Worm (Caenorhabditis elegans): ENCODE data around the gene srh-37.

srh-37 gene

ce11 chrV:512420-512819 is at the start of gene srh-37:
Gene srh-37 (minus strand): TSS chrV:512520.
- no peak for TF ChIP-seq gmeb-1 (tag; optimal IDR thresholded peaks at IDR 0.05)

ce11 chrV:559940-560339 is 47.6 kb upstream of the srh-37 start, which contains the start of gene srx-7:
Gene srx-7 (plus strand): TSS chrV:560195.
- TF ChIP-seq unc-55 (GFP tag; optimal IDR thresholded peaks at IDR 0.05) = no peak
- TF ChIP-seq elt-3 (tag; optimal IDR thresholded peaks at IDR 0.05) = no peak
- no peak for TF ChIP-seq skn-1 (tag; optimal IDR thresholded peaks at IDR 0.05)
- TF ChIP-seq C34F6.9 (tag; optimal IDR thresholded peaks at IDR 0.05) = no peak
- TF ChIP-seq ceh-16 (tag; optimal IDR thresholded peaks at IDR 0.05) = no peak
- TF ChIP-seq zag-1 (tag; optimal IDR thresholded peaks at IDR 0.05) = no peak
- TF ChIP-seq R02D3.7 (tag; optimal IDR thresholded peaks at IDR 0.05) = no peak
- no peak for TF ChIP-seq ztf-1 (GFP tag; conservative IDR thresholded peaks at IDR 0.05)
- no peak for TF ChIP-seq sem-4 (tag; optimal IDR thresholded peaks at IDR 0.05)
- TF ChIP-seq gmeb-1 (tag; optimal IDR thresholded peaks at IDR 0.05) = no peak
- TF ChIP-seq nhr-23 (tag; optimal IDR thresholded peaks at IDR 0.05) = no peak
- no peak for TF ChIP-seq unc-39 (tag; optimal IDR thresholded peaks at IDR 0.05)
- TF ChIP-seq nhr-129 (tag; optimal IDR thresholded peaks at IDR 0.05) = no peak
- no peak for TF ChIP-seq lsy-2 (tag; optimal IDR thresholded peaks at IDR 0.05)
- TF ChIP-seq nhr-6 (tag; optimal IDR thresholded peaks at IDR 0.05) = no peak
- TF ChIP-seq ceh-82 (tag; optimal IDR thresholded peaks at IDR 0.05) = no peak
- no peak for TF ChIP-seq ama-1 (optimal IDR thresholded peaks at IDR 0.05)

ce11 chrV:556055-556454 is 43.7 kb upstream of the srh-37 start, which contains the start of gene srx-8:
Gene srx-8 (minus strand): TSS chrV:556155.
- no peak for TF ChIP-seq F13H6.1 (tag; optimal IDR thresholded peaks at IDR 0.05)
- TF ChIP-seq peb-1 (tag; optimal IDR thresholded peaks at IDR 0.05) = no peak

DNA sequence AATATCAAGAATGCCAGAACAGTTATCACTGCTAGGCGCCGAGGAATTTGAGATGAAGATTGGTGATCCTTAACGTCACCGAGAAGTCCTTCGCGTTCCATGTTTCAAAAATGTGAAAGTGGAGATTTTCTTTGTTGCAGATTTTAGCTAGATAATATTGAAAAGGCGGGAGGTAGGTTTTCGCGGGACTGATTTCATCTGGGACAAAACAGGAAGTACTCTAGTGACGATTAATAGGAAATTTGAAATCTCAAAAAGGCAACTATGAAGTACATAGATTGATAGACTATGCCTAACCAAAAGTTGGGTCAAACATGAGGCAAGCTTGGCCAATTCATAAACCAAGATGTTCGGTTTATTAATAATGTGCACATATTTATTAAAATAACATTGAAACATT is 40.7 kb upstream of the srh-37 start, which contains the start of gene C14C6.8:
Gene C14C6.8 (minus strand): TSS at position 101 of the 400 bp plus-strand sequence.
- TF ChIP-seq mbf-1 (tag; optimal IDR thresholded peaks at IDR 0.05) (no peak), nhr-23 (tag; optimal IDR thresholded peaks at IDR 0.05) (no peak), mdl-1 (tag; optimal IDR thresholded peaks at IDR 0.05) (no peak), sma-9 (GFP tag; optimal IDR thresholded peaks at IDR 0.05) (no peak), sma-9 (tag; optimal IDR thresholded peaks at IDR 0.05) (no peak)

- TF ChIP-seq alr-1 (tag; optimal IDR thresholded peaks at IDR 0.05) = no peak
- TF ChIP-seq nhr-129 (tag; optimal IDR thresholded peaks at IDR 0.05) = no peak
- TF ChIP-seq sem-4 (tag; optimal IDR thresholded peaks at IDR 0.05) = no peak
These were observed 40.1 kb upstream of the srh-37 start for ce11 chrV:552406-552805.

DNA sequence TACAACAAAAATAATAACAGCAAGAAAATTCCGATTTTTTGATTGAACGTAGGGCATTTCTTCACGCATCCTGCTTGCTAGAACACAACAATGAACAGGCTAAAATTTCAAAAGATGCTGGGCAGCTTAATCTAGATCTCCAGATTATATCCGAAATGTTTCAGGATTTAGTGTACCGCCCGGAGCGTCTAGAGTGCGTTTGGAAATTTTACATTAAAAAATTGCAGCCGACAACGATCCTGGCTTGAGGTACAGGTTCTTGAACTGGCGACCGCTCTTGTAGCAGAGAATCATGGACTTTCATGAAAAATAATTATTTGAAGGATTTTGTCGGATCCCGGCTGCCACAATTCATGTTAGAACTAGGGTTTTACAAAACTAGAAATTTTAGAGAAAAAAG is 35.7 kb upstream of the srh-37 start, which contains the start of gene C14C6.6:
Gene C14C6.6 (minus strand): TSS at position 101 of the 400 bp plus-strand sequence.
- TF ChIP-seq nhr-25 (tag; optimal IDR thresholded peaks at IDR 0.05) = no peak
- no peak for TF ChIP-seq elt-1 (tag; optimal IDR thresholded peaks at IDR 0.05)
- no peak for TF ChIP-seq sem-4 (tag; optimal IDR thresholded peaks at IDR 0.05)
- no peak for TF ChIP-seq egl-27 (tag; optimal IDR thresholded peaks at IDR 0.05)
- no peak for TF ChIP-seq nhr-10 (tag; optimal IDR thresholded peaks at IDR 0.05)
- TF ChIP-seq aly-2 (tag; optimal IDR thresholded peaks at IDR 0.05) = no peak
- no peak for TF ChIP-seq sma-3 (GFP tag; optimal IDR thresholded peaks at IDR 0.05)
- TF ChIP-seq dmd-4 (tag; optimal IDR thresholded peaks at IDR 0.05) = no peak
- no peak for TF ChIP-seq unc-62 (GFP tag; optimal IDR thresholded peaks at IDR 0.05)
- TF ChIP-seq blmp-1 (tag; optimal IDR thresholded peaks at IDR 0.05; ENCODE audit: insufficient read depth) = no peak
- no peak for TF ChIP-seq mdl-1 (tag; optimal IDR thresholded peaks at IDR 0.05)
- TF ChIP-seq unc-39 (tag; optimal IDR thresholded peaks at IDR 0.05) = no peak
- no peak for TF ChIP-seq mbf-1 (tag; optimal IDR thresholded peaks at IDR 0.05)

DNA sequence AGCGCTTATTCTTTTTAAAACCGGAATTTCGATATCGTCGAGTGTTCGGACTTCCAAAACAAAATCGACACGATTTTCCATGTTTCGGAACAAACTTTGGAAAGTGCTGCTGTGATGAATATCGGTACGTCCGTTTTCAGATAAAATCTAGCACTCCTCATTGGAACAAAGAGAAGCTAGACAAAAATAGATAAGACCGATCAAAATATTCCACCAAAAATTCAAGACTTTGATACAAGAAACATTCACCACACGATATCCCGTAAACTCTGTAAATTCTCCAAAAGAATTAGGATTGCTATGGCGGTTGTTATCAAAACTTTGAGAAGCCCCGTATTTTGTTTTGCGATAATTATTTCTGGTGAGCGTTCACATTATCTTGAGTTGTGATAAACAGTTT is 30.8 kb upstream of the srh-37 start, which contains the start of gene C14C6.3:
Gene C14C6.3 (plus strand): TSS at position 301 of the 400 bp plus-strand sequence.
- TF ChIP-seq ztf-11 (tag; optimal IDR thresholded peaks at IDR 0.05) (no peak), nhr-21 (tag; optimal IDR thresholded peaks at IDR 0.05) (no peak), nhr-25 (tag; optimal IDR thresholded peaks at IDR 0.05) (no peak), R02D3.7 (tag; optimal IDR thresholded peaks at IDR 0.05) (no peak), elt-1 (tag; optimal IDR thresholded peaks at IDR 0.05) (no peak), mbf-1 (tag; optimal IDR thresholded peaks at IDR 0.05) (no peak), unc-62 (GFP tag; optimal IDR thresholded peaks at IDR 0.05) (no peak), lin-39 (tag; optimal IDR thresholded peaks at IDR 0.05) (no peak), snpc-4 (tag; optimal IDR thresholded peaks at IDR 0.05) (no peak), skn-1 (tag; optimal IDR thresholded peaks at IDR 0.05) (no peak), lin-13 (GFP tag; optimal IDR thresholded peaks at IDR 0.05) (no peak), gmeb-1 (tag; optimal IDR thresholded peaks at IDR 0.05) (no peak), nhr-23 (tag; optimal IDR thresholded peaks at IDR 0.05) (no peak), blmp-1 (tag; optimal IDR thresholded peaks at IDR 0.05; ENCODE audit: insufficient read depth) (no peak), nhr-77 (tag; optimal IDR thresholded peaks at IDR 0.05) (no peak), ztf-4 (tag; optimal IDR thresholded peaks at IDR 0.05) (no peak), ama-1 (optimal IDR thresholded peaks at IDR 0.05) (no peak)
